Fruit fly (Drosophila melanogaster) whole organism: ENCODE results near the gene Boh2.

Source experiments
- CG8478 ChIP-seq: fragments of >200 bp; optimal IDR thresholded peaks from 2 replicates; lab custom pipeline; 2018; ENCODE audit warnings: inconsistent platforms
- Dll ChIP-seq: fragments of >200 bp; optimal IDR thresholded peaks from 2 replicates; lab custom pipeline; 2017
- EcR ChIP-seq, 2 experiments: fragments of >200 bp; optimal IDR thresholded peaks; 2 replicates each; lab custom pipeline; 2017; ENCODE audit warnings: missing biosample characterization in 2 of 2, missing genetic modification characterization in 2 of 2, missing genetic modification reagents in 2 of 2
- pan ChIP-seq: fragments of >200 bp; optimal IDR thresholded peaks from 2 replicates; lab custom pipeline; 2017
- psq ChIP-seq: fragments of >200 bp; optimal IDR thresholded peaks from 2 replicates; lab custom pipeline; 2017
- usp ChIP-seq: fragments of >200 bp; optimal IDR thresholded peaks from 2 replicates; lab custom pipeline; 2017; ENCODE audit warnings: missing biosample characterization, missing genetic modification characterization, mixed read lengths

The Boh2 gene

DNA sequence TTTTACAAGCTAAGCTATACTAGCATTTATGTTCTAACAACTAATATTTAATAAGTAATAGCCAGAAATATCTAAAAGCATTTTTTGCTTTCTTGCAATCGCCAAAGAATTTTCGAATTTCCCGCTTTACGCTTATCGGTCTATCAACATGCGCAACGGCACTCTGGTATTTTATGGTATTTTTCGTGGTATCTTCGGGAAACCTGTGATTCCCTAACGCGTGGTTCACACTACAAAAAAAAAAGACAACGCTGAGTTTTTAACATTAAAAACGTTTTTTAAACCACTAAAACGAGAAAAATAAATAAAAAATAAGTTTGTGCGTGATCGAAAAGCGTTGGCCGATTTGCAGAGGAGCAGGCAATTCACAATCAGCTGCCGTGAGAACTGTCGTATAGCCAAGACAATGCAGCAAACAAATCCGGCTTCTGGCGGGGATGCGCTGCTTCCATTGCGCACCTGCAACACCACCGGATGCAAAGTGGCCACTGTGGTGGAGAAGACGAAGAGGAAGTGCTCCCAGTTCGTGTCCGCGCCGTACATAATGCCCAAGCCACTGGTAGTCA is at the start of gene Boh2:
TSS of gene Boh2 (plus strand) at position 207 of the 566 bp plus-strand sequence.
- TF ChIP-seq EcR (GFP tag; optimal IDR thresholded peaks at IDR 0.05; lab: Kevin White, UChicago) (no peak), CG8478 (no peak), pan (no peak), psq (lab: Kevin White, UChicago) (no peak), Dll (lab: Kevin White, UChicago) (no peak)

- no peak for TF ChIP-seq pan
These were observed 48.5 kb upstream of the Boh2 start, which contains the start of the genes RfC38 and CG4751 for dm6 chr2L:11130151-11131008. TSS of gene RfC38 (minus strand) at chr2L:11130645. TSS of gene CG4751 (plus strand) at chr2L:11130737.

dm6 chr2L:11136093-11136492 is 42.7 kb upstream of the Boh2 start, which contains the start of gene hgo:
TSS of gene hgo (plus strand) at chr2L:11136393.
- TF ChIP-seq Dll (lab: Kevin White, UChicago) (no peak), CG8478 (no peak), pan (no peak), EcR (GFP tag; optimal IDR thresholded peaks at IDR 0.05; lab: Kevin White, UChicago) (no peak), psq (lab: Kevin White, UChicago) (no peak), usp (GFP tag; lab: Kevin White, UChicago) (no peak)

dm6 chr2L:11145317-11145716 is 33.5 kb upstream of the Boh2 start, which contains the start of gene CG31867:
TSS of gene CG31867 (minus strand) at chr2L:11145417.
- no peak for TF ChIP-seq EcR (GFP tag; optimal IDR thresholded peaks at IDR 0.05; lab: Kevin White, UChicago)
- no peak for TF ChIP-seq Dll (lab: Kevin White, UChicago)
- TF ChIP-seq psq (lab: Kevin White, UChicago), result no peak
- TF ChIP-seq pan, result no peak
- TF ChIP-seq CG8478, result no peak
- TF ChIP-seq usp (GFP tag; lab: Kevin White, UChicago), result no peak

dm6 chr2L:11148969-11149368 is 29.9 kb upstream of the Boh2 start, which contains the start of gene Gyc32E:
TSS of gene Gyc32E (minus strand) at chr2L:11149101.
- no peak for TF ChIP-seq pan
- TF ChIP-seq CG8478, result no peak
- no peak for TF ChIP-seq usp (GFP tag; lab: Kevin White, UChicago)
- TF ChIP-seq EcR (GFP tag; optimal IDR thresholded peaks at IDR 0.05; lab: Kevin White, UChicago), result no peak
- TF ChIP-seq Dll (lab: Kevin White, UChicago), result no peak
- no peak for TF ChIP-seq psq (lab: Kevin White, UChicago)

- TF ChIP-seq EcR (GFP tag; optimal IDR thresholded peaks at IDR 0.05; lab: Kevin White, UChicago) (peak; percentile 89 to 96), CG8478 (no peak), Dll (lab: Kevin White, UChicago) (peak; percentile 97), psq (lab: Kevin White, UChicago) (no peak), usp (GFP tag; lab: Kevin White, UChicago) (no peak), pan (peak; percentile 46)
These were observed 23.5 kb upstream of the Boh2 start, which contains the start of gene CG6287 for dm6 chr2L:11155166-11155958. TSS of gene CG6287 (minus strand) at chr2L:11155721.

DNA sequence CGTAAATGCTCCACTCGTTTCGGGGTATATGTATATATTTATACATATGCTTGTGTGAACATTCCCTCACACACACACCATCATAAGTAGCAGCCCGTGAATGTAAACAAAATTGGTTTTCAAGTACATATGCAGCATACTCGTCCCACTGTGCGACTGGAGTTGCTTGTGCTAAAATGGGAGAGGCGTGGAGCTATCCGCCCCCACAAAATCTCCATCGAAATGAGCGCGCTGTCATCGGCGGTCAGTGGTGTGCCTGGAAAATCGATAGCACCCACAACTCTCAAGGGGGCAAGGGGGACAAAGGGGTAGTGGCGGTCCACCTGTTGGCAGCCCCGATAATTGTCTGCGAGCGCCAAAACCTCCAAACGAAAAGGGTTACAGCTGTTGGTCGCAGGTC is 10.8 kb upstream of the Boh2 start:
- no peak for TF ChIP-seq Dll (lab: Kevin White, UChicago)
- TF ChIP-seq EcR (GFP tag; optimal IDR thresholded peaks at IDR 0.05; lab: Kevin White, UChicago), result no peak
- TF ChIP-seq pan, result no peak
- TF ChIP-seq usp (GFP tag; lab: Kevin White, UChicago), result no peak
- no peak for TF ChIP-seq psq (lab: Kevin White, UChicago)
- no peak for TF ChIP-seq CG8478

DNA sequence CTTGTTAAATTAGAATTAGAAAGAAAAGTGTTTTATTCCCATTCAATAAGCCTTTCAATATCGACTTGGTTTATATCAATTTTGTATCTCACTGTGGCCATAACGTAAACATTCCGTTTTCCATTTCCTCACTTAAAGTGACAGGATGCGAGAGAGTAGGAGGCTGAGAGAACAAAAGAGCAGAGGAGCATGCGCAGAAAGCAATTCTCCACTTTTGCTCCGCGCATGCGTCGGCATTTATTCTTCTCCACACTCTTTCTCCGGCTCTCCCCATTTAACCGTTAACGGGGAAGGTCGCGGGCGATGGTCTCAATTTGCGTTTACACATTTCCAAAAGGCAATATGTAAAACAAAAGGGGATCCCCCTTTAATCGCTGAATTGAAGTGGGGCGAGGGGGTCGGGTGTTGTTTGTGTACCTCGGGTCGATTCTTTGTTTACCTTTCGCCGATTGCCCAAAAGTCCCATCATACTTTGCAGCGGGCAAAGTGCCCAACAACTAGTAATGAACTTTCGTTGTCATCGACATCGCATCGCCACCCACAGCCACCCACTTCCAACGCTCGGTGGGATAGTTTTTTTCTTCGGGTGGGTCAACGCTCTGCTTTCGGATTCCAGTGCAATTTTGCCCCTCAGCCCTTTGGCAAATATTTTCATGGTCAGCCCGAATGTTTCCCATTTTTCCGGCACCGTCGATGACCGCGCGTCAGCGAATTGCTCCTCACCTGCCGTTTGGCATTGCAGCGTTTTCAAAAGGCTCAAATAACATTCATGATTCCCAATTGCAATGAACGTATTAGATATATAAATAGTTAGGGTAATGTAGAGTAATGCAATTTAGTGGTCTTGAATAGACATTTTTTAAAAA is 9.9 kb upstream of the Boh2 start:
- TF ChIP-seq EcR (GFP tag; optimal IDR thresholded peaks at IDR 0.05; lab: Kevin White, UChicago) (peak in 1 of 2 experiments; percentile 62), Dll (lab: Kevin White, UChicago) (no peak), CG8478 (no peak), usp (GFP tag; lab: Kevin White, UChicago) (no peak), pan (no peak)

- TF ChIP-seq usp (GFP tag; lab: Kevin White, UChicago) (no peak), Dll (lab: Kevin White, UChicago) (no peak), EcR (GFP tag; optimal IDR thresholded peaks at IDR 0.05; lab: Kevin White, UChicago) (no peak), psq (lab: Kevin White, UChicago) (no peak), CG8478 (no peak), pan (no peak)
These were observed 8.9 kb upstream of the Boh2 start for dm6 chr2L:11169904-11170303.

DNA sequence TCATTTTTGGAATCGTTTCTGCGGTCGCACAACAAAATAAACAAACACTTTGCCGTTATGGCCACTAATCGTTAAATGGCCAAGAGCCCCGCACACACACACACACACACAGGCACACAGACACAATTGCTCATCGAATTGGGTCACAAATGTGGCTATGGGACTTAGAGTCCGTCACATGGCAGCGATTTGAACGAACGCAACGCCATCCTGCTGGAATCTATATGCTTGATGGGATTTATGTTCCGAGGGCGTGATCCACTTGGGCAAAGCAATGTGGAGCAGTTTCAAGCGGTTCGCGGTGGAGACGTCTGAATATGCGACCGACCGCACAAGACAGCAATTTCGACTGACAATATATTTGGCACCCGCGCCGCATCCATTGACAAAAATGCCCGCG is 8.3 kb upstream of the Boh2 start:
- TF ChIP-seq pan, result no peak
- no peak for TF ChIP-seq Dll (lab: Kevin White, UChicago)
- TF ChIP-seq usp (GFP tag; lab: Kevin White, UChicago), result no peak
- no peak for TF ChIP-seq EcR (GFP tag; optimal IDR thresholded peaks at IDR 0.05; lab: Kevin White, UChicago)
- TF ChIP-seq CG8478, result no peak
- TF ChIP-seq psq (lab: Kevin White, UChicago), result no peak
